Worm (Caenorhabditis elegans) whole organism, young adult: ENCODE data around the gene srw-109.

Experiments
- Y56A3A.18 ChIP-seq: fragments of 200-800 bp; sonication (Bioruptor generic); IDR thresholded peaks from 2 replicates; pipeline ENCODE4 v1.3.6; 2022; ENCODE audit warnings: missing genetic modification reagents, missing genetic modification characterization, missing compliant biosample characterization
- ama-1 ChIP-seq, 3 experiments: fragments of 150-350 bp in 1 of 3; sonication (generic microtip) in 2 of 3; optimal IDR thresholded peaks; 2 replicates each; lab custom pipeline; 2014 to 2018; ENCODE audit warnings: missing biosample characterization in 2 of 3, missing genetic modification characterization in 2 of 3, missing genetic modification reagents in 2 of 3
- egl-44 ChIP-seq: fragments of 200-800 bp; sonication (Bioruptor generic); IDR thresholded peaks from 2 replicates; pipeline ENCODE4 v1.3.6; 2022; ENCODE audit warnings: missing genetic modification reagents, missing genetic modification characterization, missing compliant biosample characterization
- lin-26 ChIP-seq: fragments of 200-800 bp; sonication (Bioruptor generic); IDR thresholded peaks from 2 replicates; pipeline ENCODE4 v1.3.6; 2022; ENCODE audit warnings: missing genetic modification reagents, missing genetic modification characterization, missing compliant biosample characterization
- pha-4 ChIP-seq: fragments of 150-350 bp; sonication (generic microtip); optimal IDR thresholded peaks from 2 replicates; lab custom pipeline; 2014; ENCODE audit warnings: missing biosample characterization, missing genetic modification reagents, missing genetic modification characterization
- unc-130 ChIP-seq: sonication (generic microtip); optimal IDR thresholded peaks from 2 replicates; lab custom pipeline; 2016; ENCODE audit warnings: missing genetic modification reagents, missing genetic modification characterization, missing compliant biosample characterization

DNA sequence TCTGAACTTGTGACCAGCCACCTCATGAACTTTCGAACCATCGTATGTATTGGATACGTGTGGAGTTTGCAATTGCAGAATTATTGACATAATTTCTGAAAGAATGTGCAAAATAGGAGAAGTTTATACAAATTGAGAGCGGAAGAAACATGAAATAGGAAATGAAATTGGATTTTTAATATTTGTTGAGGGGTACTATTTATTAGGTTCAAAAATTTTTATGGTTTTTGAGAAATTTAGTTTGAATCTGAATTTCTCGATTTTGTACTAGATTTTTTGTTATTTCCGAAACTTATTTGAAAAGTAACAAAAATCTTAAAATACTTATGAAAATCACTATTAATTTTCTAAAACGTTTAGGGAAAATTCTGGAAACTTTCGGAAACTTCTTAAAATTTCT, 19.8 kb upstream of the srw-109 start, which contains the start of gene F48G7.9:
- TF ChIP-seq pha-4 (tag; lab: Kevin White, UChicago) (no peak), unc-130 (GFP tag; lab: Kevin White, UChicago) (no peak), ama-1 (optimal IDR thresholded peaks at IDR 0.05; lab: Kevin White, UChicago) (no peak), ama-1 (GFP tag; optimal IDR thresholded peaks at IDR 0.05; lab: Kevin White, UChicago) (no peak), egl-44 (GFP tag; lab: Robert Waterston, UW) (no peak), Y56A3A.18 (no peak), lin-26 (GFP tag; lab: Robert Waterston, UW) (no peak)
